Fruit fly (Drosophila melanogaster): ENCODE data around the gene CG31815.

Gene CG31815

DNA sequence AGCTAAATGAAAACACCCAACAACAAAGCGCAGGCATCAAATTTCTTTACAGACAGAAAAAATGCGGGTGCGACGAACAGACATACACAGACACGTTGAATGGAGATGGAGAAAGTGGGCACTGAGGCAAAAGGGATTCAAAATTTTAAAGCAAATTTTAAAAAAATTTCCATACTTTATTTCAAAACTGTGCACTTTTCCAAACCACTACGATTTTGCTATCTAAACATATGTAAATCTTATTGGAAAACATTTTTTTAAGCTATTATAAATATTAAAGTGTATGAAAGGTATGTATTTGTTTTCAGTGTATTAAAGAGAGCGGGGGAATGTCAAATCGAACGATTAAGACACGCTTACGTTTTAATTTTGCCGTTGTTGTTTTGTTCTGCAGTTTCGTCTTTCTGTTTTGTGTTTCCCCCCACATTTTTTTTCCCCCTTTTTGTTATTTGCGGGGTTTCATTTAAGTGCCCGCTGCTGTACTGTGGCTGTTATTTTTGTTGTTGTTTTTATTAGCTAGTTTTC lies 14.8 kb downstream of the CG31815 start (continued):
- TF ChIP-seq peb (GFP tag; IDR thresholded peaks at IDR 0.05): peak; percentile 74
- TF ChIP-seq CG18619 (GFP tag; optimal IDR thresholded peaks at IDR 0.05): peak; percentile 59
- peak; percentile 59 for TF ChIP-seq CG1647 (GFP tag; optimal IDR thresholded peaks at IDR 0.05)
- TF ChIP-seq Oaz (GFP tag; IDR thresholded peaks at IDR 0.05): no peak
- peak; percentile 43; the same call in 1 of the 3 replicates for TF ChIP-seq CG14050 (GFP tag; IDR thresholded peaks at IDR 0.05)
- peak; percentile 46 for TF ChIP-seq tio (GFP tag; optimal IDR thresholded peaks at IDR 0.05)
- TF ChIP-seq CG12236 (GFP tag; optimal IDR thresholded peaks at IDR 0.05): no peak
- TF ChIP-seq Nf-YC (tag; optimal IDR thresholded peaks at IDR 0.05): peak; percentile 26
- no peak for TF ChIP-seq CG8089 (GFP tag; optimal IDR thresholded peaks at IDR 0.05)
- no peak for TF ChIP-seq CG2120 (GFP tag; optimal IDR thresholded peaks at IDR 0.05)
- TF ChIP-seq CG2875 (GFP tag; optimal IDR thresholded peaks at IDR 0.05): peak; percentile 84
- TF ChIP-seq CG12155 (GFP tag; optimal IDR thresholded peaks at IDR 0.05): peak; percentile 5
- no peak for TF ChIP-seq B-H2 (GFP tag; optimal IDR thresholded peaks at IDR 0.05)
- peak in 1 of 2 experiments; percentile 88 for TF ChIP-seq eve (GFP tag; optimal IDR thresholded peaks at IDR 0.05)
- TF ChIP-seq exex (tag; optimal IDR thresholded peaks at IDR 0.05): no peak
- no peak for TF ChIP-seq Atf3 (GFP tag; optimal IDR thresholded peaks at IDR 0.05)
- no peak for TF ChIP-seq CG14860 (GFP tag; IDR thresholded peaks at IDR 0.05; ENCODE audit: partially characterized antibody)
- TF ChIP-seq CG34376 (GFP tag; optimal IDR thresholded peaks at IDR 0.05): no peak
- peak; percentile 73 for TF ChIP-seq ttk (GFP tag; IDR thresholded peaks at IDR 0.05)
- no peak for TF ChIP-seq ato (GFP tag; IDR thresholded peaks at IDR 0.05; ENCODE audit: partially characterized antibody)
- TF ChIP-seq kah (GFP tag; optimal IDR thresholded peaks at IDR 0.05): peak; percentile 54
- TF ChIP-seq slbo (GFP tag; IDR thresholded peaks at IDR 0.05): peak; percentile 52
- TF ChIP-seq HLH54F (GFP tag; optimal IDR thresholded peaks at IDR 0.05): peak; percentile 43
- TF ChIP-seq cato (GFP tag; optimal IDR thresholded peaks at IDR 0.05; ENCODE audit: borderline replicate concordance): peak; percentile 19
- TF ChIP-seq da (GFP tag; optimal IDR thresholded peaks at IDR 0.05): peak; percentile 7
- 0 out of 2 replicates have a peak, but pooled peaks have one; percentile 46 for TF ChIP-seq CG5953 (GFP tag; IDR thresholded peaks at IDR 0.05)
- TF ChIP-seq CG9876 (GFP tag; optimal IDR thresholded peaks at IDR 0.05): no peak
- TF ChIP-seq vnd (GFP tag; IDR thresholded peaks at IDR 0.05; ENCODE audit: partially characterized antibody): no peak
- no peak for TF ChIP-seq knrl (GFP tag; IDR thresholded peaks at IDR 0.05; ENCODE audit: partially characterized antibody)
- no peak for TF ChIP-seq CrebB (tag; optimal IDR thresholded peaks at IDR 0.05)
- TF ChIP-seq CG16815 (GFP tag; optimal IDR thresholded peaks at IDR 0.05): peak; percentile 24
- TF ChIP-seq Bgb (GFP tag; IDR thresholded peaks at IDR 0.05; ENCODE audit: partially characterized antibody): no peak
- TF ChIP-seq corto (GFP tag; optimal IDR thresholded peaks at IDR 0.05): peak; percentile 80
- peak; percentile 60 for TF ChIP-seq zf30C (GFP tag; optimal IDR thresholded peaks at IDR 0.05)
- TF ChIP-seq sr (GFP tag; IDR thresholded peaks at IDR 0.05): no peak
- TF ChIP-seq lmd (GFP tag; IDR thresholded peaks at IDR 0.05): peak; percentile 77
- TF ChIP-seq inv (GFP tag; IDR thresholded peaks at IDR 0.05; ENCODE audit: partially characterized antibody): no peak
- TF ChIP-seq bab2 (GFP tag; optimal IDR thresholded peaks at IDR 0.05): no peak
- no peak for TF ChIP-seq Dll (GFP tag; IDR thresholded peaks at IDR 0.05; ENCODE audit: partially characterized antibody)
- TF ChIP-seq CG9797 (GFP tag; optimal IDR thresholded peaks at IDR 0.05): no peak
- peak; percentile 43 for TF ChIP-seq CG15011 (GFP tag; optimal IDR thresholded peaks at IDR 0.05)
- TF ChIP-seq CG33557 (GFP tag; optimal IDR thresholded peaks at IDR 0.05): no peak
- no peak for TF ChIP-seq Hr39 (optimal IDR thresholded peaks at IDR 0.05)
- no peak for TF ChIP-seq pan (optimal IDR thresholded peaks at IDR 0.05)
- TF ChIP-seq pan (GFP tag; optimal IDR thresholded peaks at IDR 0.05 in 1 of 2, IDR thresholded peaks at IDR 0.05 in 1 of 2): peak in 1 of 2 experiments; percentile 67
- no peak for TF ChIP-seq CG17186 (GFP tag; optimal IDR thresholded peaks at IDR 0.05)
- TF ChIP-seq fd102C (GFP tag; optimal IDR thresholded peaks at IDR 0.05): no peak
- TF ChIP-seq CoRest (tag; optimal IDR thresholded peaks at IDR 0.05): peak; percentile 85
- peak; percentile 45 for TF ChIP-seq CG10209 (GFP tag; optimal IDR thresholded peaks at IDR 0.05)
- TF ChIP-seq kni (GFP tag; optimal IDR thresholded peaks at IDR 0.05): peak; percentile 56
